Worm (Caenorhabditis elegans) whole organism, mixed stage, embryonic: ENCODE measurements around the gene C34E10.9.

Source experiments
- M03D4.4 ChIP-seq: sonication (generic microtip); optimal IDR thresholded peaks from 2 replicates; lab custom pipeline; 2017; ENCODE audit warnings: mild to moderate bottlenecking, missing genetic modification characterization, missing compliant biosample characterization
- bed-3 ChIP-seq: fragments of 200-800 bp; sonication (Bioruptor generic); optimal IDR thresholded peaks from 3 replicates; lab custom pipeline; 2018; ENCODE audit warnings: mild to moderate bottlenecking, missing genetic modification characterization, moderate library complexity, missing compliant biosample characterization
- blmp-1 ChIP-seq: fragments of 150-350 bp; optimal IDR thresholded peaks from 2 replicates; lab custom pipeline; 2014; ENCODE audit warnings: missing biosample characterization, missing genetic modification characterization
- ceh-39 ChIP-seq: fragments of 150-350 bp; optimal IDR thresholded peaks from 2 replicates; lab custom pipeline; 2014; ENCODE audit warnings: missing biosample characterization, missing genetic modification characterization
- ceh-43 ChIP-seq: fragments of 200-800 bp; sonication (Bioruptor generic); optimal IDR thresholded peaks from 2 replicates; lab custom pipeline; 2018; ENCODE audit warnings: mild to moderate bottlenecking, missing genetic modification characterization, moderate library complexity, missing compliant biosample characterization
- ceh-83 ChIP-seq: fragments of 200-800 bp; sonication (Bioruptor generic); optimal IDR thresholded peaks from 2 replicates; lab custom pipeline; 2018; ENCODE audit warnings: mild to moderate bottlenecking, missing genetic modification characterization, missing compliant biosample characterization
- ces-1 ChIP-seq: fragments of 150-350 bp; optimal IDR thresholded peaks from 2 replicates; lab custom pipeline; 2014; ENCODE audit warnings: missing biosample characterization, missing genetic modification reagents, missing genetic modification characterization
- cnd-1 ChIP-seq: fragments of 200-800 bp; sonication (Bioruptor generic); optimal IDR thresholded peaks from 2 replicates; lab custom pipeline; 2018; ENCODE audit warnings: mild to moderate bottlenecking, missing genetic modification characterization, missing compliant biosample characterization
- drap-1 ChIP-seq: fragments of 200-800 bp; sonication (Bioruptor generic); optimal IDR thresholded peaks from 3 replicates; lab custom pipeline; 2018; ENCODE audit warnings: mild to moderate bottlenecking, missing genetic modification characterization, missing compliant biosample characterization
- elt-1 ChIP-seq: sonication (generic microtip); optimal IDR thresholded peaks from 2 replicates; lab custom pipeline; 2017; ENCODE audit warnings: missing genetic modification characterization, mild to moderate bottlenecking, missing compliant biosample characterization, antibody characterized with exemption, moderate library complexity, borderline replicate concordance; ENCODE audit not compliant: insufficient read depth
- elt-3 ChIP-seq: fragments of 150-350 bp; optimal IDR thresholded peaks from 2 replicates; lab custom pipeline; 2014; ENCODE audit warnings: missing biosample characterization, missing genetic modification characterization
- flh-1 ChIP-seq: fragments of 200-800 bp; sonication (Bioruptor generic); optimal IDR thresholded peaks from 2 replicates; lab custom pipeline; 2018; ENCODE audit warnings: mild to moderate bottlenecking, missing genetic modification characterization, moderate library complexity, missing compliant biosample characterization
- ham-2 ChIP-seq: fragments of 200-800 bp; sonication (Bioruptor generic); optimal IDR thresholded peaks from 2 replicates; lab custom pipeline; 2018; ENCODE audit warnings: mild to moderate bottlenecking, missing genetic modification characterization, missing compliant biosample characterization
- hlh-1 ChIP-seq: fragments of 150-350 bp; optimal IDR thresholded peaks from 2 replicates; lab custom pipeline; 2014; ENCODE audit warnings: missing biosample characterization, missing genetic modification reagents, missing genetic modification characterization
- lin-13 ChIP-seq: fragments of 150-350 bp; optimal IDR thresholded peaks from 2 replicates; lab custom pipeline; 2014; ENCODE audit warnings: missing biosample characterization, missing genetic modification characterization
- lin-32 ChIP-seq: fragments of 200-800 bp; sonication (Bioruptor generic); optimal IDR thresholded peaks from 2 replicates; lab custom pipeline; 2018; ENCODE audit warnings: mild to moderate bottlenecking, missing genetic modification characterization, missing compliant biosample characterization
- lsy-2 ChIP-seq: fragments of 150-350 bp; optimal IDR thresholded peaks from 2 replicates; lab custom pipeline; 2014; ENCODE audit warnings: missing biosample characterization, missing genetic modification characterization
- mab-5 ChIP-seq: fragments of 150-350 bp; optimal IDR thresholded peaks from 2 replicates; lab custom pipeline; 2014; ENCODE audit warnings: missing biosample characterization, missing genetic modification characterization
- mep-1 ChIP-seq: fragments of 150-350 bp; optimal IDR thresholded peaks from 2 replicates; lab custom pipeline; 2017; ENCODE audit warnings: missing biosample characterization, missing genetic modification reagents, missing genetic modification characterization, inconsistent platforms
- mls-2 ChIP-seq: sonication (generic microtip); optimal IDR thresholded peaks from 2 replicates; lab custom pipeline; 2016; ENCODE audit warnings: mild to moderate bottlenecking, missing genetic modification characterization, moderate library complexity, missing compliant biosample characterization
- nhr-12 ChIP-seq: fragments of 150-350 bp; optimal IDR thresholded peaks from 2 replicates; lab custom pipeline; 2014; ENCODE audit warnings: missing biosample characterization, missing genetic modification characterization
- nhr-2 ChIP-seq: fragments of 150-350 bp; optimal IDR thresholded peaks from 2 replicates; lab custom pipeline; 2014; ENCODE audit warnings: missing biosample characterization, missing genetic modification characterization
- nhr-237 ChIP-seq: fragments of 150-350 bp; optimal IDR thresholded peaks from 2 replicates; lab custom pipeline; 2014; ENCODE audit warnings: missing biosample characterization, missing genetic modification characterization
- nhr-28 ChIP-seq: fragments of 150-350 bp; optimal IDR thresholded peaks from 2 replicates; lab custom pipeline; 2014; ENCODE audit warnings: missing biosample characterization, missing genetic modification characterization
- nhr-76 ChIP-seq: sonication (generic microtip); optimal IDR thresholded peaks from 2 replicates; lab custom pipeline; 2017; ENCODE audit warnings: missing biosample characterization, missing genetic modification characterization
- pha-4 ChIP-seq: fragments of 150-350 bp; optimal IDR thresholded peaks from 2 replicates; lab custom pipeline; 2018; ENCODE audit warnings: missing biosample characterization, missing genetic modification reagents, missing genetic modification characterization
- sem-2 ChIP-seq: fragments of 200-800 bp; sonication (Bioruptor generic); optimal IDR thresholded peaks from 2 replicates; lab custom pipeline; 2018; ENCODE audit warnings: mild to moderate bottlenecking, missing genetic modification characterization, missing compliant biosample characterization
- snpc-4 ChIP-seq: fragments of 150-350 bp; optimal IDR thresholded peaks from 2 replicates; lab custom pipeline; 2014; ENCODE audit warnings: missing biosample characterization, missing genetic modification characterization
- sptf-1 ChIP-seq: sonication (generic microtip); optimal IDR thresholded peaks from 2 replicates; lab custom pipeline; 2017; ENCODE audit warnings: mild to moderate bottlenecking, missing genetic modification characterization, moderate library complexity, missing compliant biosample characterization
- tbx-8 ChIP-seq: fragments of 200-800 bp; sonication (Bioruptor generic); optimal IDR thresholded peaks from 2 replicates; lab custom pipeline; 2018; ENCODE audit warnings: mild to moderate bottlenecking, missing genetic modification characterization, moderate library complexity, missing compliant biosample characterization
- unc-120 ChIP-seq: sonication (generic microtip); optimal IDR thresholded peaks from 2 replicates; lab custom pipeline; 2017; ENCODE audit warnings: missing genetic modification characterization, missing compliant biosample characterization; ENCODE audit not compliant: poor library complexity, severe bottlenecking
- unc-39 ChIP-seq: fragments of 150-350 bp; optimal IDR thresholded peaks from 2 replicates; lab custom pipeline; 2014; ENCODE audit warnings: missing biosample characterization, missing genetic modification characterization
- unc-62 ChIP-seq: fragments of 150-350 bp; optimal IDR thresholded peaks from 2 replicates; lab custom pipeline; 2014; ENCODE audit warnings: missing biosample characterization, missing genetic modification reagents, missing genetic modification characterization
- zip-8 ChIP-seq: fragments of 150-350 bp; optimal IDR thresholded peaks from 2 replicates; lab custom pipeline; 2014; ENCODE audit warnings: missing biosample characterization, missing genetic modification characterization
- ztf-11 ChIP-seq: fragments of 150-350 bp; optimal IDR thresholded peaks from 2 replicates; lab custom pipeline; 2014; ENCODE audit warnings: missing biosample characterization, missing genetic modification characterization

Gene C34E10.9

DNA sequence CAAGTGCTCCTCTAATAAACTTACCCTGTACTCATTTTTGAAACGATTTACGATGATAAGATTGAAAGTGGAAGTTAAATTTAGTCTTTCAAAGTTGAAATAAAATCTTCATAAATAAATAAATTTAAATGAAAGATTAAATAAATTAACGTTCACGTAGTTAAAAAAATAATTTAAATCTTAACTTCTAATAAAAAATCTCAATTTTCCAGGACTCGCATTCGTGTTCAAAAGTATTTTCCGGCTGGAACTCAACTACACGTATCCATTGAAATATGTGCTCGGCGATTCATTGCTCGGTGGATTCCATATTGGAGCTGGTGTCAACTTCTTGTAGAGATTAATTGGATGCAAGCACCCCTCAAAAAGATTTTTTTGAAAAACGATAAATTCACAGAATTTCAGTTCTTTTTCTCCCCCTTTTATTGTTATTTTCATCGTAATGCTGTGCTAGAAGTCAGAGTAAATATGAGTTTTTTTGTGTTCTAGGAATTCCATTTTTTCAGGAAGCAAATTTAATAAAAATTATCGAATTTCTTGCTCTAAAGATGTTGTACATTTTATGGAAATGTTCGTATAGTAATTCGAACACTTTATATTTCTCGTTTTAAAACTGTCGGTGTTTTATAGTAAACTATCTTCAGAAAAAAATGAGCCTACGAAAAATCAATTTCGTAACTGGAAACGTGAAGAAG lies at the start of gene C34E10.9, which contains the start of gene hap-1:
C34E10.9 (minus strand) TSS at position 101 of the 695 bp plus-strand sequence.
hap-1 (plus strand) TSS at position 645 of the 695 bp plus-strand sequence.
- TF ChIP-seq nhr-12 (no peak), unc-62 (GFP tag; lab: Kevin White, UChicago) (no peak), elt-3 (tag; lab: Kevin White, UChicago) (no peak), bed-3 (GFP tag; lab: Kevin White, UChicago) (no peak), snpc-4 (no peak)

DNA sequence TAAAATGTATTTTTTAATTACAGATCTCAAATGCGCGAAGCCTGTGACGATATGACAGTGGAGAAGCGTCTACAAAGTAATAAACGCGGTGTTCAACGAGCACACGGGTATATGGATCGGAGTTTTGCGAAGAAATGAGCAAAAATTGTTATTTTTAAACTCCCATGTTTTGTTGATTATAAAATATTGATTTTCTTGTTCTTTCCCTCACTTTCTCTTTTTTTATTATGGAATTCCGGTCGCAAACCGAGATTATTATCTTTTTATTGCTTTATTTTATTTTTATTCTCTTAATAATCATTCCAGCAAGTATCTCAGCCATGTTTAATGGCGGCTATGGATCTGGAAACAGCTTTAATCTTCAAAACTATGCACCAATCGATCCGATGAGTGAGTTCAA lies 47.7 kb upstream of the C34E10.9 start, which contains the start of gene pqe-1:
pqe-1 (plus strand) TSS at position 301 of the 400 bp plus-strand sequence.
- TF ChIP-seq cnd-1 (tag; lab: Kevin White, UChicago) (no peak), sptf-1 (tag; lab: Kevin White, UChicago) (no peak), nhr-2 (no peak), snpc-4 (no peak), ceh-43 (GFP tag; lab: Kevin White, UChicago) (no peak), sem-2 (GFP tag; lab: Kevin White, UChicago) (no peak), zip-8 (tag; lab: Kevin White, UChicago) (no peak), pha-4 (tag; lab: Kevin White, UChicago) (no peak), mls-2 (no peak), nhr-28 (no peak), unc-62 (GFP tag; lab: Kevin White, UChicago) (no peak), unc-39 (tag; lab: Kevin White, UChicago) (no peak), blmp-1 (tag; lab: Kevin White, UChicago) (no peak), ham-2 (no peak), tbx-8 (no peak), drap-1 (no peak)
- TF ChIP-seq, all 35 proteins: peak for 0

DNA sequence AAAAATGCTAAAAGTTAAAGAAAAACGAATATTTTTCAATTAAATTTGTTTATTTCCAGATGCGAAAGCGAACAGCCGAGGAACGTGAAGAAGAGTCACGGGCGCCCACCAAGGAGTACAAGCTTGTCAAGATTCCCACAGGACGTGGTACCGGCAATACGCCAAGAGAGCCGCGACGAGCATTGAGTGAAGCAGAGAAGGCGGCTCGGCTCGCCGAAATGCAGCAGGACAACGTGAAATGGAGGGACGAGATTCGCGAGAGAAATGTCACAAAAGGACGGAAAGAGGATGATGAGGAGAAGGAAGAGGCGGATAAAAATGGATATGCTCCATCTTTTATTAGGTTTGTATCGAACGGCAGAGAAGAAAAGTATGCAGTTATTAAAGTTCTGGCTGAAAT lies 47.2 kb upstream of the C34E10.9 start:
- no peak for TF ChIP-seq nhr-12
- TF ChIP-seq M03D4.4 (tag; lab: Kevin White, UChicago): no peak
- no peak for TF ChIP-seq pha-4 (tag; lab: Kevin White, UChicago)
- TF ChIP-seq flh-1: no peak
- TF ChIP-seq hlh-1: no peak
- TF ChIP-seq mls-2: no peak

DNA sequence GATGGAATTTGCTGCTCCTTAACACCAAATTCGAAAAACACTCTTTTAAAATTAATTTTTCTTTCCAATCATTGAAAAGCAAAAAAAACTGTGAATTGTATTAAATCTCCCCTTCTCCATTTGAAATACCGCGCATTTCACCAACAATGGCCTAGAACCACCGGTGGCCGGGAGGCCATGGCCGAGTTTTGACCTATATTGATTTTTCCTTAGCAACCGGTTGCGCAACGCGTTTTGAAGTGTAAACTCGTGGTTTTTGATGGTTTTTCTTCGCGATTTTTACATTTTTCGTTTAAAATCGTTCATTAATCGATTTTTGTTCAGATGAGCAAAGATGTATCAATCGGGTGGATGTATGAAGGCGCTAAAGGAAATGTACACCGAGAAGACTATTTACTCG lies 45.1 kb upstream of the C34E10.9 start, which contains the start of gene mog-3:
mog-3 (plus strand) TSS at position 319 of the 400 bp plus-strand sequence.
- TF ChIP-seq nhr-2 (peak; percentile 79), ceh-39 (tag; lab: Kevin White, UChicago) (peak; percentile 40), lin-32 (GFP tag; lab: Kevin White, UChicago) (peak; percentile 6), nhr-76 (no peak), sptf-1 (tag; lab: Kevin White, UChicago) (peak; percentile 56), pha-4 (tag; lab: Kevin White, UChicago) (peak; percentile 25), unc-120 (tag; lab: Kevin White, UChicago) (peak; percentile 34), mep-1 (tag; lab: Kevin White, UChicago) (peak; percentile 73), M03D4.4 (tag; lab: Kevin White, UChicago) (no peak), ham-2 (peak; percentile 12), zip-8 (tag; lab: Kevin White, UChicago) (peak; percentile 87), blmp-1 (tag; lab: Kevin White, UChicago) (no peak), mls-2 (no peak), lsy-2 (tag; lab: Kevin White, UChicago) (peak; percentile 58), hlh-1 (peak; percentile 27), ceh-43 (GFP tag; lab: Kevin White, UChicago) (no peak), ces-1 (GFP tag; lab: Kevin White, UChicago) (peak; percentile 58), lin-13 (tag; lab: Kevin White, UChicago) (peak; percentile 29), cnd-1 (tag; lab: Kevin White, UChicago) (peak; percentile 30), mab-5 (tag; lab: Kevin White, UChicago) (no peak)
- TF ChIP-seq, all 35 proteins: peak for 14

DNA sequence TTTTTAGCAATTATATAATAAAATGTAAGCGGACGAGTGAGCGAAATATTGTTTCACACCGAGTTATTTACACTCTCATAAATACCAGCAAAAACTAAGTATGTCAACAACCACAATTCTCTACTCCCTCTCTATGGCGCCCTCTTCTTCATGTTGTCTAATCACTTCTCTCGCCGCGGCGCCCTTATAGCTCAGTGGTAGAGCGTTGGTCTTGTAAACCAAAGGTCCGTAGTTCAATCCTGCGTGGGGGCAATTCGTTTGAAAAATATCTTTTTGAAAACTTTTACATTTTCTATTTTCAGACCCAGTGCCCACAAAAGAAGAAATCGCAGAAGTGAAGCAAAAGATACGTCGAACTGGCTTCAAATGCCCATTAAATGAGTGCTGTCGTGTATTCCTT lies 42.5 kb upstream of the C34E10.9 start:
- TF ChIP-seq pha-4 (tag; lab: Kevin White, UChicago): no peak
- peak; percentile 38 for TF ChIP-seq ceh-43 (GFP tag; lab: Kevin White, UChicago)
- peak; percentile 73 for TF ChIP-seq drap-1
- TF ChIP-seq unc-62 (GFP tag; lab: Kevin White, UChicago): no peak
- no peak for TF ChIP-seq ztf-11
- TF ChIP-seq M03D4.4 (tag; lab: Kevin White, UChicago): peak; percentile 39
- no peak for TF ChIP-seq mab-5 (tag; lab: Kevin White, UChicago)
- TF ChIP-seq ceh-83 (GFP tag; lab: Kevin White, UChicago): no peak
- peak; percentile 75 for TF ChIP-seq sptf-1 (tag; lab: Kevin White, UChicago)
- TF ChIP-seq snpc-4: no peak
- TF ChIP-seq flh-1: no peak
- TF ChIP-seq ceh-39 (tag; lab: Kevin White, UChicago): no peak
- peak; percentile 59 for TF ChIP-seq unc-120 (tag; lab: Kevin White, UChicago)
- no peak for TF ChIP-seq sem-2 (GFP tag; lab: Kevin White, UChicago)
- no peak for TF ChIP-seq nhr-237 (tag; lab: Kevin White, UChicago)
- no peak for TF ChIP-seq mep-1 (tag; lab: Kevin White, UChicago)
- no peak for TF ChIP-seq ces-1 (GFP tag; lab: Kevin White, UChicago)
- TF ChIP-seq zip-8 (tag; lab: Kevin White, UChicago): no peak
- peak; percentile 78 for TF ChIP-seq mls-2
- no peak for TF ChIP-seq nhr-2
- peak; percentile 69 for TF ChIP-seq bed-3 (GFP tag; lab: Kevin White, UChicago)
- TF ChIP-seq lin-13 (tag; lab: Kevin White, UChicago): no peak
- TF ChIP-seq lsy-2 (tag; lab: Kevin White, UChicago): no peak
- TF ChIP-seq elt-3 (tag; lab: Kevin White, UChicago): no peak
- peak; percentile 63 for TF ChIP-seq lin-32 (GFP tag; lab: Kevin White, UChicago)
- TF ChIP-seq ham-2: peak; percentile 51
- TF ChIP-seq unc-39 (tag; lab: Kevin White, UChicago): no peak
- no peak for TF ChIP-seq elt-1
- no peak for TF ChIP-seq nhr-28
- peak; percentile 21 for TF ChIP-seq hlh-1
- no peak for TF ChIP-seq nhr-12
